Worm (Caenorhabditis elegans) whole organism, midembryonic: Measurements from ENCODE around the gene rps-18.

Source experiments
- T22C8.4 ChIP-seq: fragments of 200-800 bp; sonication (Bioruptor generic); IDR thresholded peaks from 2 replicates; pipeline ENCODE4 v1.3.6; 2022; ENCODE audit warnings: missing genetic modification characterization, missing compliant biosample characterization
- cog-1 ChIP-seq: sonication (generic microtip); optimal IDR thresholded peaks from 2 replicates; lab custom pipeline; 2016; ENCODE audit warnings: missing genetic modification characterization, missing compliant biosample characterization
- flt-1 ChIP-seq: fragments of 200-800 bp; sonication (Bioruptor generic); IDR thresholded peaks from 2 replicates; pipeline ENCODE4 v1.3.6; 2022; ENCODE audit warnings: missing genetic modification characterization, missing compliant biosample characterization
- ref-1 ChIP-seq: fragments of 200-800 bp; sonication (Bioruptor generic); conservative IDR thresholded peaks from 2 replicates; pipeline ENCODE4 v1.3.6; 2022; ENCODE audit warnings: missing genetic modification reagents, missing genetic modification characterization, missing compliant biosample characterization

- TF ChIP-seq ref-1 (GFP tag; lab: Robert Waterston, UW): no peak
- no peak for TF ChIP-seq flt-1 (GFP tag; lab: Robert Waterston, UW)
- no peak for TF ChIP-seq T22C8.4
- TF ChIP-seq cog-1 (tag; lab: Kevin White, UChicago): no peak
Measured at ce11 chrIV:14861691-14862090, 36.2 kb downstream of the rps-18 start, which contains the start of gene Y57G11C.23.
